Worm (Caenorhabditis elegans) whole organism, late embryonic: ENCODE results near the gene exc-14.

Experiments
- C08G9.2 ChIP-seq: sonication (generic microtip); optimal IDR thresholded peaks from 2 replicates; lab custom pipeline; 2016; ENCODE audit warnings: mild to moderate bottlenecking, missing genetic modification characterization, moderate library complexity, missing compliant biosample characterization
- F13H6.1 ChIP-seq: sonication (generic microtip); optimal IDR thresholded peaks from 2 replicates; lab custom pipeline; 2016; ENCODE audit warnings: missing genetic modification characterization, missing compliant biosample characterization
- K02D7.2 ChIP-seq: sonication (generic microtip); optimal IDR thresholded peaks from 2 replicates; lab custom pipeline; 2017; ENCODE audit warnings: mild to moderate bottlenecking, missing genetic modification characterization, missing compliant biosample characterization
- ahr-1 ChIP-seq: sonication (generic microtip); optimal IDR thresholded peaks from 2 replicates; lab custom pipeline; 2016; ENCODE audit warnings: missing genetic modification characterization, missing compliant biosample characterization
- ama-1 ChIP-seq: fragments of 150-350 bp; optimal IDR thresholded peaks from 2 replicates; lab custom pipeline; 2014
- ceh-14 ChIP-seq: sonication (generic microtip); optimal IDR thresholded peaks from 2 replicates; lab custom pipeline; 2016; ENCODE audit warnings: missing genotype, missing genetic modification characterization, missing compliant biosample characterization
- ceh-18 ChIP-seq: sonication (generic microtip); optimal IDR thresholded peaks from 2 replicates; lab custom pipeline; 2016; ENCODE audit warnings: missing genetic modification characterization, missing compliant biosample characterization
- ceh-19 ChIP-seq: fragments of 200-800 bp; sonication (Bioruptor generic); optimal IDR thresholded peaks from 2 replicates; lab custom pipeline; 2018; ENCODE audit warnings: mild to moderate bottlenecking, missing genetic modification characterization, missing compliant biosample characterization
- ceh-24 ChIP-seq: sonication (generic microtip); optimal IDR thresholded peaks from 2 replicates; lab custom pipeline; 2016; ENCODE audit warnings: mild to moderate bottlenecking, missing genetic modification characterization, missing compliant biosample characterization
- ceh-31 ChIP-seq: sonication (generic microtip); optimal IDR thresholded peaks from 2 replicates; lab custom pipeline; 2016; ENCODE audit warnings: missing genetic modification characterization, missing compliant biosample characterization
- ceh-34 ChIP-seq: sonication (generic microtip); optimal IDR thresholded peaks from 2 replicates; lab custom pipeline; 2016; ENCODE audit warnings: mild to moderate bottlenecking, missing genetic modification characterization, missing compliant biosample characterization
- ceh-45 ChIP-seq: fragments of 200-800 bp; sonication (Bioruptor generic); IDR thresholded peaks from 2 replicates; pipeline ENCODE4 v1.3.6; 2022; ENCODE audit warnings: missing genetic modification reagents, missing genetic modification characterization, missing compliant biosample characterization
- ceh-6 ChIP-seq: fragments of 200-800 bp; sonication (Bioruptor generic); optimal IDR thresholded peaks from 2 replicates; lab custom pipeline; 2018; ENCODE audit warnings: mild to moderate bottlenecking, missing genetic modification characterization, missing compliant biosample characterization
- che-1 ChIP-seq: sonication (generic microtip); optimal IDR thresholded peaks from 2 replicates; lab custom pipeline; 2016; ENCODE audit warnings: mild to moderate bottlenecking, missing genetic modification characterization, missing compliant biosample characterization
- dve-1 ChIP-seq: sonication (generic microtip); optimal IDR thresholded peaks from 2 replicates; lab custom pipeline; 2017; ENCODE audit warnings: antibody characterized with exemption, mild to moderate bottlenecking, missing genetic modification characterization, missing compliant biosample characterization
- elt-2 ChIP-seq: sonication (generic microtip); optimal IDR thresholded peaks from 2 replicates; lab custom pipeline; 2016; ENCODE audit warnings: missing genetic modification reagents, missing genetic modification characterization, missing compliant biosample characterization
- fax-1 ChIP-seq: sonication (generic microtip); optimal IDR thresholded peaks from 2 replicates; lab custom pipeline; 2016; ENCODE audit warnings: missing genotype, missing genetic modification characterization, missing compliant biosample characterization
- fkh-6 ChIP-seq: sonication (generic microtip); optimal IDR thresholded peaks from 2 replicates; lab custom pipeline; 2016; ENCODE audit warnings: missing genetic modification characterization, missing compliant biosample characterization
- gmeb-2 ChIP-seq: sonication (generic microtip); optimal IDR thresholded peaks from 2 replicates; lab custom pipeline; 2016; ENCODE audit warnings: missing genetic modification characterization, inconsistent platforms, missing compliant biosample characterization
- hlh-30 ChIP-seq: sonication (generic microtip); optimal IDR thresholded peaks from 2 replicates; lab custom pipeline; 2017; ENCODE audit warnings: antibody characterized with exemption, missing genetic modification characterization, missing compliant biosample characterization; ENCODE audit not compliant: insufficient read depth
- hlh-6 ChIP-seq: sonication (generic microtip); optimal IDR thresholded peaks from 2 replicates; lab custom pipeline; 2016; ENCODE audit warnings: missing genotype, missing genetic modification characterization, missing compliant biosample characterization
- hlh-8 ChIP-seq: sonication (generic microtip); optimal IDR thresholded peaks from 2 replicates; lab custom pipeline; 2016; ENCODE audit warnings: missing genotype, missing genetic modification characterization, missing compliant biosample characterization
- lim-6 ChIP-seq: sonication (generic microtip); optimal IDR thresholded peaks from 2 replicates; lab custom pipeline; 2016; ENCODE audit warnings: missing genetic modification characterization, missing compliant biosample characterization
- lin-11 ChIP-seq: fragments of 200-800 bp; sonication (Bioruptor generic); optimal IDR thresholded peaks from 2 replicates; lab custom pipeline; 2018; ENCODE audit warnings: mild to moderate bottlenecking, missing genetic modification characterization, missing compliant biosample characterization
- madf-2 ChIP-seq: sonication (generic microtip); optimal IDR thresholded peaks from 2 replicates; lab custom pipeline; 2017; ENCODE audit warnings: missing genetic modification characterization, missing compliant biosample characterization
- mec-3 ChIP-seq: sonication (generic microtip); optimal IDR thresholded peaks from 2 replicates; lab custom pipeline; 2016; ENCODE audit warnings: borderline replicate concordance, missing genetic modification characterization, missing compliant biosample characterization
- npax-4 ChIP-seq: sonication (generic microtip); optimal IDR thresholded peaks from 2 replicates; lab custom pipeline; 2016; ENCODE audit warnings: missing genetic modification characterization, missing compliant biosample characterization
- pag-3 ChIP-seq: sonication (generic microtip); optimal IDR thresholded peaks from 2 replicates; lab custom pipeline; 2016; ENCODE audit warnings: missing compliant biosample characterization, missing genetic modification characterization, borderline replicate concordance
- pax-1 ChIP-seq: fragments of 150-350 bp; optimal IDR thresholded peaks from 2 replicates; lab custom pipeline; 2014; ENCODE audit warnings: missing biosample characterization, missing genetic modification characterization
- pha-2 ChIP-seq: sonication (generic microtip); optimal IDR thresholded peaks from 2 replicates; lab custom pipeline; 2017; ENCODE audit warnings: mild to moderate bottlenecking, missing genetic modification characterization, missing compliant biosample characterization
- pha-4 ChIP-seq: fragments of 150-350 bp; optimal IDR thresholded peaks from 2 replicates; lab custom pipeline; 2018; ENCODE audit warnings: missing biosample characterization, missing genetic modification reagents, missing genetic modification characterization
- pqm-1 ChIP-seq: sonication (generic microtip); optimal IDR thresholded peaks from 2 replicates; lab custom pipeline; 2016; ENCODE audit warnings: missing genetic modification characterization, missing compliant biosample characterization
- pros-1 ChIP-seq: fragments of 150-350 bp; optimal IDR thresholded peaks from 2 replicates; lab custom pipeline; 2014; ENCODE audit warnings: missing biosample characterization, missing genetic modification reagents, missing genetic modification characterization
- rnt-1 ChIP-seq: sonication (generic microtip); optimal IDR thresholded peaks from 2 replicates; lab custom pipeline; 2016; ENCODE audit warnings: missing genetic modification characterization, missing compliant biosample characterization
- sdc-2 ChIP-seq: sonication (generic microtip); optimal IDR thresholded peaks from 2 replicates; lab custom pipeline; 2016; ENCODE audit warnings: missing genotype, missing genetic modification characterization, missing compliant biosample characterization
- sox-4 ChIP-seq: sonication (generic microtip); optimal IDR thresholded peaks from 2 replicates; lab custom pipeline; 2017; ENCODE audit warnings: mild to moderate bottlenecking, missing genetic modification characterization, inconsistent platforms, missing compliant biosample characterization
- syd-9 ChIP-seq: sonication (generic microtip); optimal IDR thresholded peaks from 2 replicates; lab custom pipeline; 2016; ENCODE audit warnings: mild to moderate bottlenecking, missing genetic modification characterization, moderate library complexity, missing compliant biosample characterization
- tbx-2 ChIP-seq: sonication (generic microtip); optimal IDR thresholded peaks from 2 replicates; lab custom pipeline; 2016; ENCODE audit warnings: missing genetic modification characterization, missing compliant biosample characterization
- tbx-7 ChIP-seq: sonication (generic microtip); optimal IDR thresholded peaks from 2 replicates; lab custom pipeline; 2016; ENCODE audit warnings: missing genotype, missing genetic modification characterization, missing compliant biosample characterization
- ttx-3 ChIP-seq: sonication (generic microtip); optimal IDR thresholded peaks from 2 replicates; lab custom pipeline; 2016; ENCODE audit warnings: missing genetic modification reagents, missing genetic modification characterization, missing compliant biosample characterization
- unc-55 ChIP-seq: sonication (generic microtip); optimal IDR thresholded peaks from 2 replicates; lab custom pipeline; 2017; ENCODE audit warnings: missing biosample characterization, missing genetic modification reagents, missing genetic modification characterization
- zip-5 ChIP-seq: sonication (generic microtip); optimal IDR thresholded peaks from 2 replicates; lab custom pipeline; 2016; ENCODE audit warnings: missing genetic modification characterization, missing compliant biosample characterization

Gene exc-14

DNA sequence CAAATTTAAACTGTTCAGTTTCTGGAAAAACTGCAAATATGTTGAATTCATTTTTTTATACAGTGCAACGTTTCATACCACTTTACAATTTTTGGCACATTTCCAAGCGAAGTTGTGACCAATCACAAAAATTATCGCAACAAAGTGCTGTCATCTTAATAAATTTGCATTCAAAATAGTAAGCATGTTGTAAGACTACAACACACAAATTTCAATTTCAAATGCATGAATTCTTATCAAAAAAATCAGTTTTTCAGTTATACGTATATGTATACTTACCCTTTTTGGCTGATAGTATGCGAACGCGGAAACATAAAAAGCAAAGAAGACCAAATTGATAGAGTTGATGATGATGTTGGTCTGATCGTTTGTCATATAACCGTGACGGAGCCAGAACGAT lies 15.8 kb downstream of the exc-14 start:
- TF ChIP-seq dve-1 (tag; lab: Kevin White, UChicago) (no peak), syd-9 (tag; lab: Kevin White, UChicago) (no peak), ceh-24 (tag; lab: Kevin White, UChicago) (no peak), ceh-6 (GFP tag; lab: Kevin White, UChicago) (no peak), ceh-31 (tag; lab: Kevin White, UChicago) (no peak), hlh-6 (no peak), elt-2 (tag; lab: Kevin White, UChicago) (no peak), C08G9.2 (no peak), hlh-8 (tag; lab: Kevin White, UChicago) (no peak), tbx-7 (tag; lab: Kevin White, UChicago) (no peak), fax-1 (tag; lab: Kevin White, UChicago) (no peak), ceh-45 (GFP tag; lab: Robert Waterston, UW) (no peak), ceh-34 (no peak), hlh-30 (tag; lab: Kevin White, UChicago) (no peak), pag-3 (tag; lab: Kevin White, UChicago) (no peak)

DNA sequence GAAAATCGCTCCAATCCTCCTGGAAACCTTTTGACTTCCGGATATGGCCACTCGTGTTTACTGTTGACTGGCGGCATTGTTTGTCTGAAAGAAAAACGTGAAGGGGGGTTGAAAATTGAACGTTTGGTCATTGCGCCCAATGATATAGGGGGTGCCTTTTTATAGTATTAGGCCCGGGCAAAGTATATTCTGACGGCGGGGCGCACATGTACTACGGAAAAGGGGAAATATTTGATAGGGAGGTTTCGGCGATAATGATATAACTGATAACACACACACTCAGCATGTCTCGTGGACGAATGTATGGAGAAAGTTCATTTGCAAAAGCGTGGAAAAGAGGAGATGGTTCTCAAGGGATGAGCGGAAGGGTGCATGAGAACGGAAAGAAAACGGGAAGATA lies 18.4 kb downstream of the exc-14 start, which contains the start of gene cpt-4:
Gene cpt-4 (minus strand): TSS at position 84 of the 400 bp plus-strand sequence.
- no peak for TF ChIP-seq tbx-2 (tag; lab: Kevin White, UChicago)
- no peak for TF ChIP-seq che-1
- TF ChIP-seq elt-2 (tag; lab: Kevin White, UChicago) = peak; percentile 89
- no peak for TF ChIP-seq sox-4 (tag; lab: Kevin White, UChicago)
- TF ChIP-seq zip-5 (tag; lab: Kevin White, UChicago) = no peak

DNA sequence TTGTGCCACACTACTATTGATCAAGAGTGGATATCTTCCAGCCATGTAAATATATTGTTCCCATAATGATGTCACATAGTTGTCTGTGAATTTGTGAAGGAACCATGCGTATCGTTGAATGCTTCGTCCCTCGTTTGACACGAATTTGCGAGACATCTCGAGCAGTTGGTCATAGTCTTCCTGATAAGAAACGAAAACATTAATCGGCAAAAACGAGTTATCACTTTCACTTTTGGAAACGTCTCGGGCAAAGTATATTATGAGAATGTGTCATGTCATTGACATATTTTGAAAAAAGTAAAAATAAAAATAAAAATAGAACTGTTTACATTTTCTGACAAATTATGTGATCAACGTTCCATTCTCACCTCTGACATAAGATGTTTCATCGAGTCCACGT lies 19.6 kb downstream of the exc-14 start:
- no peak for TF ChIP-seq K02D7.2
- peak; percentile 18 for TF ChIP-seq elt-2 (tag; lab: Kevin White, UChicago)

DNA sequence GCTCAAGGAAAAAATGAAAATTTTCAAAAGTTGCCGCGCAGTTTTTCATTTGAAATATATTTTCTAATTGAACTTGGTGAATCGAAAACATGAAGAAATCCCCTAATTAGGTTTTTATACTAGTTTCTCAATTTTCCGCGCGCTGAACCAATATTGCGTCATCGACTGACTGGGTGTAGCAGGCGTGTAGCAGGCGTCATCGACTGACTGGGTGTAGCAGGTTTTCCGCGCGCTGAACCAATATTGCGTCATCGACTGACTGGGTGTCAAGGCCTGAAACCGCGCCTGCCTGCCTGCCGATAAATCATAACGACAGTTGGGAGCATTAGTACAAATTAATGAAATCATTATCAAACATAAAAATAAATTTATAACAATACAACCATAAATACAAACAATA lies 22.6 kb downstream of the exc-14 start:
- TF ChIP-seq elt-2 (tag; lab: Kevin White, UChicago) (peak; percentile 7), ceh-18 (no peak), ttx-3 (tag; lab: Kevin White, UChicago) (no peak), unc-55 (GFP tag; lab: Kevin White, UChicago) (no peak), pros-1 (tag; lab: Kevin White, UChicago) (no peak)

DNA sequence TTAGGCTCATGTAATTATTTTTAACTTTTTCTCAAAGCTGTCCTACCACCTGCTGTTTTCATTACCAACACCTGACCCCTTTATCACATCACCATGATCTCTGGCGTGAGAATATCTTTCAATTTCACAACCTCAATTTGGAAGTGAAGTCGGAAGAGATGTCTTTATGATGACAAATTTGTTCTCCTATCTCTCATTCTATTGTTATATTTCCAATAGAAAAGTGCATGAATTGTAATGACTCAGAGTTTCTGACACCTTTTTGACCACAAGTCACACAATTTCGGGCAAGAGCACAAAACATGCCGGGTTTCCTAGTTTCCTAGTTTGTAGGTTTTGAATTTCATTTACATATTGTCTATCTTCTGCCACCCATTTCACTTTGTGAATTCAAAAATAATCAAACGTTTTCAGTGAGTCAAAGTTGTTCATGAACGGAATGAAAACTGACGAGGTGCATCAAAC lies 27.2 kb downstream of the exc-14 start, which contains the start of gene srr-4:
Gene srr-4 (plus strand): TSS at position 415 of the 465 bp plus-strand sequence.
- TF ChIP-seq ama-1 (lab: Kevin White, UChicago) = no peak
- no peak for TF ChIP-seq pha-4
- no peak for TF ChIP-seq ceh-31 (tag; lab: Kevin White, UChicago)
- no peak for TF ChIP-seq F13H6.1 (tag; lab: Kevin White, UChicago)
- no peak for TF ChIP-seq rnt-1 (tag; lab: Kevin White, UChicago)
- TF ChIP-seq pros-1 (tag; lab: Kevin White, UChicago) = no peak
- no peak for TF ChIP-seq ceh-14 (tag; lab: Kevin White, UChicago)
- TF ChIP-seq lin-11 (tag; lab: Kevin White, UChicago) = no peak
- no peak for TF ChIP-seq sox-4 (tag; lab: Kevin White, UChicago)
- no peak for TF ChIP-seq syd-9 (tag; lab: Kevin White, UChicago)
- TF ChIP-seq, all 69 proteins: peak for 0

DNA sequence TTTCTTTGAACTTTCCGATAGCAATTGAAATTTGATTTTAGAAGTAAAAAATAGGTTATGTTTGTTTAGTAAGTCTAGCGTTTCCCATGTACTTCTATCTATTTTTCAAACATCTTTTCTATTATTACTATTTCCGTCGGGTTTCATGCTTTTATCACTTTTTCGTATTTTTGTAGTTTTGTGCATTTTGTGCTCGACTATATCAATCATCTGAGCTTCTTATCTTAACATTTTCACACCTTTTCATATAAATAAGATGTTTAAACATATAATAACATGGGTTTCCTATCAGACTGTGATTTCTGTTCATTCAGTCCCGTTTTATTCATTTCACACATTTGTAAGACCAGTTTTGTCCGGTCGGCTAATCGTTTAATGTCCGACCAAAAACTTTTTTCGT lies 27.9 kb downstream of the exc-14 start:
- TF ChIP-seq ceh-31 (tag; lab: Kevin White, UChicago) = no peak
- no peak for TF ChIP-seq sdc-2 (tag; lab: Kevin White, UChicago)
- no peak for TF ChIP-seq pax-1 (tag; lab: Kevin White, UChicago)
- TF ChIP-seq pqm-1 (tag; lab: Kevin White, UChicago) = no peak
- no peak for TF ChIP-seq mec-3 (tag; lab: Kevin White, UChicago)
- no peak for TF ChIP-seq fkh-6 (tag; lab: Kevin White, UChicago)
- TF ChIP-seq pha-2 (tag; lab: Kevin White, UChicago) = no peak
- TF ChIP-seq madf-2 = no peak
- TF ChIP-seq lim-6 (tag; lab: Kevin White, UChicago) = no peak
- no peak for TF ChIP-seq npax-4 (tag; lab: Kevin White, UChicago)
- TF ChIP-seq ceh-19 = no peak
- TF ChIP-seq ahr-1 (tag; lab: Kevin White, UChicago) = no peak
- no peak for TF ChIP-seq zip-5 (tag; lab: Kevin White, UChicago)
- TF ChIP-seq rnt-1 (tag; lab: Kevin White, UChicago) = no peak
- TF ChIP-seq sox-4 (tag; lab: Kevin White, UChicago) = no peak
- TF ChIP-seq gmeb-2 = no peak
